Fruit fly (Drosophila melanogaster) whole organism, embryonic: Measurements from ENCODE around the gene dsx.

Experiments
- CG12659 ChIP-seq: fragments of 200-800 bp; sonication (Bioruptor generic); optimal IDR thresholded peaks from 3 replicates; lab custom pipeline; 2017; ENCODE audit warnings: mild to moderate bottlenecking, missing biosample characterization, missing genetic modification reagents, missing genetic modification characterization
- CG12744 ChIP-seq: fragments of 200-800 bp; sonication (Bioruptor generic); optimal IDR thresholded peaks from 2 replicates; lab custom pipeline; 2016; ENCODE audit warnings: missing biosample characterization, missing genetic modification characterization
- CG14860 ChIP-seq: fragments of 200-800 bp; sonication (Bioruptor generic); IDR thresholded peaks from 3 replicates; pipeline ENCODE4 v1.3.6; 2022; ENCODE audit warnings: missing biosample characterization, missing genetic modification characterization; ENCODE audit not compliant: partially characterized antibody
- CG17802 ChIP-seq: fragments of 200-800 bp; sonication (Bioruptor generic); optimal IDR thresholded peaks from 2 replicates; lab custom pipeline; 2018; ENCODE audit warnings: missing biosample characterization, mild to moderate bottlenecking, missing genetic modification characterization, moderate library complexity
- CG18619 ChIP-seq: fragments of 200-800 bp; sonication (Bioruptor generic); optimal IDR thresholded peaks from 3 replicates; lab custom pipeline; 2017; ENCODE audit warnings: missing biosample characterization, mild to moderate bottlenecking, missing genetic modification characterization
- CG2116 ChIP-seq: fragments of 200-800 bp; sonication (Bioruptor generic); optimal IDR thresholded peaks from 3 replicates; lab custom pipeline; 2018; ENCODE audit warnings: missing biosample characterization, mild to moderate bottlenecking, missing genetic modification characterization
- CG30403 ChIP-seq: fragments of 200-800 bp; sonication (Bioruptor generic); optimal IDR thresholded peaks from 3 replicates; lab custom pipeline; 2016; ENCODE audit warnings: missing biosample characterization, missing genetic modification characterization
- CG3163 ChIP-seq: fragments of 200-800 bp; sonication (Bioruptor generic); optimal IDR thresholded peaks from 3 replicates; lab custom pipeline; 2016; ENCODE audit warnings: missing biosample characterization, missing genetic modification characterization
- CG3281 ChIP-seq: fragments of 200-800 bp; sonication (Bioruptor generic); optimal IDR thresholded peaks from 3 replicates; lab custom pipeline; 2017; ENCODE audit warnings: missing biosample characterization, mild to moderate bottlenecking, missing genetic modification characterization
- CG33213 ChIP-seq: fragments of 200-800 bp; sonication (Bioruptor generic); optimal IDR thresholded peaks from 3 replicates; lab custom pipeline; 2016; ENCODE audit warnings: missing biosample characterization, missing genetic modification characterization
- CG6654 ChIP-seq: fragments of 200-800 bp; sonication (Bioruptor generic); optimal IDR thresholded peaks from 2 replicates; lab custom pipeline; 2017; ENCODE audit warnings: missing biosample characterization, mild to moderate bottlenecking, missing genetic modification characterization
- CG6765 ChIP-seq: fragments of 200-800 bp; sonication (Bioruptor generic); optimal IDR thresholded peaks from 3 replicates; lab custom pipeline; 2017; ENCODE audit warnings: missing biosample characterization, mild to moderate bottlenecking, missing genetic modification characterization
- CG6813 ChIP-seq: fragments of 200-800 bp; sonication (Bioruptor generic); optimal IDR thresholded peaks from 2 replicates; lab custom pipeline; 2017; ENCODE audit warnings: missing biosample characterization, missing genetic modification characterization, mild to moderate bottlenecking, moderate library complexity, missing genetic modification reagents
- CG7963 ChIP-seq: fragments of 200-800 bp; sonication (Bioruptor generic); IDR thresholded peaks from 3 replicates; pipeline ENCODE4 v1.3.6; 2022; ENCODE audit warnings: missing biosample characterization, missing genetic modification characterization; ENCODE audit not compliant: partially characterized antibody
- CrebB ChIP-seq: fragments of 200-800 bp; sonication (Bioruptor generic); optimal IDR thresholded peaks from 3 replicates; lab custom pipeline; 2018; ENCODE audit warnings: missing biosample characterization, mild to moderate bottlenecking, missing genetic modification characterization
- Dbx ChIP-seq: fragments of 200-800 bp; sonication (Bioruptor generic); IDR thresholded peaks from 3 replicates; pipeline ENCODE4 v1.3.6; 2022; ENCODE audit warnings: missing biosample characterization, missing genetic modification characterization
- Doc2 ChIP-seq: fragments of 200-800 bp; sonication (Bioruptor generic); IDR thresholded peaks from 2 replicates; pipeline ENCODE4 v1.3.6; 2022; ENCODE audit warnings: missing biosample characterization, missing genetic modification characterization
- Gug ChIP-seq: fragments of 200-800 bp; sonication (Bioruptor generic); IDR thresholded peaks from 4 replicates; pipeline ENCODE4 v1.3.6; 2022; ENCODE audit warnings: missing biosample characterization, missing genetic modification characterization
- HmgD ChIP-seq: fragments of 200-800 bp; sonication (Bioruptor generic); optimal IDR thresholded peaks from 3 replicates; lab custom pipeline; 2016; ENCODE audit warnings: missing biosample characterization, missing genetic modification characterization
- Hr3 ChIP-seq: fragments of 200-800 bp; sonication (Bioruptor generic); optimal IDR thresholded peaks from 3 replicates; lab custom pipeline; 2016; ENCODE audit warnings: missing biosample characterization, missing genetic modification characterization
- NC2α ChIP-seq: fragments of 200-800 bp; sonication (Bioruptor generic); optimal IDR thresholded peaks from 2 replicates; lab custom pipeline; 2016; ENCODE audit warnings: missing biosample characterization, missing genetic modification characterization
- Optix ChIP-seq: fragments of 200-800 bp; sonication (Bioruptor generic); IDR thresholded peaks from 3 replicates; pipeline ENCODE4 v1.3.6; 2022; ENCODE audit warnings: missing biosample characterization, missing genetic modification characterization
- Rfx ChIP-seq: fragments of 200-800 bp; sonication (Bioruptor generic); IDR thresholded peaks from 2 replicates; pipeline ENCODE4 v1.3.6; 2022; ENCODE audit warnings: missing biosample characterization, missing genetic modification characterization
- bbx ChIP-seq: fragments of 200-800 bp; sonication (Bioruptor generic); IDR thresholded peaks from 2 replicates; pipeline ENCODE4 v1.3.6; 2022; ENCODE audit warnings: missing biosample characterization, missing genetic modification characterization; ENCODE audit not compliant: partially characterized antibody
- eve ChIP-seq, 2 experiments: fragments of >200 bp; optimal IDR thresholded peaks; 2 replicates each; lab custom pipeline; 2017; ENCODE audit warnings: missing biosample characterization in 2 of 2, missing genetic modification characterization in 2 of 2
- gt ChIP-seq: fragments of 200-800 bp; sonication (Bioruptor generic); IDR thresholded peaks from 2 replicates; pipeline ENCODE4 v1.3.6; 2022; ENCODE audit warnings: missing biosample characterization, missing genetic modification characterization
- hkb ChIP-seq, 2 experiments: fragments of 200-800 bp in 1 of 2; fragments of >200 bp in 1 of 2; sonication (Bioruptor generic) in 1 of 2; IDR thresholded peaks in 1 of 2; optimal IDR thresholded peaks in 1 of 2; 2 replicates each; pipeline versions ENCODE4 v1.3.6 to Lab custom; 2017 to 2022; ENCODE audit warnings: missing biosample characterization in 1 of 2, missing genetic modification characterization in 1 of 2
- klu ChIP-seq: fragments of 200-800 bp; sonication (Bioruptor generic); IDR thresholded peaks from 2 replicates; pipeline ENCODE4 v1.3.6; 2022; ENCODE audit warnings: missing biosample characterization, missing genetic modification characterization
- kni ChIP-seq: fragments of 200-800 bp; sonication (Bioruptor generic); optimal IDR thresholded peaks from 3 replicates; lab custom pipeline; 2017; ENCODE audit warnings: mild to moderate bottlenecking, missing biosample characterization, missing genetic modification reagents, missing genetic modification characterization
- knrl ChIP-seq: fragments of 200-800 bp; sonication (Bioruptor generic); IDR thresholded peaks from 3 replicates; pipeline ENCODE4 v1.3.6; 2022; ENCODE audit warnings: missing biosample characterization, missing genetic modification characterization; ENCODE audit not compliant: partially characterized antibody
- lbe ChIP-seq: fragments of 200-800 bp; sonication (Bioruptor generic); optimal IDR thresholded peaks from 2 replicates; lab custom pipeline; 2016; ENCODE audit warnings: missing biosample characterization, mild to moderate bottlenecking, missing genetic modification characterization
- lilli ChIP-seq: fragments of 200-800 bp; sonication (Bioruptor generic); optimal IDR thresholded peaks from 3 replicates; lab custom pipeline; 2016; ENCODE audit warnings: missing biosample characterization, missing genetic modification characterization
- lmd ChIP-seq: fragments of 200-800 bp; sonication (Bioruptor generic); IDR thresholded peaks from 2 replicates; pipeline ENCODE4 v1.3.6; 2022; ENCODE audit warnings: missing biosample characterization, missing genetic modification characterization
- lola ChIP-seq, 3 experiments: fragments of >200 bp in 2 of 3; fragments of 200-800 bp in 1 of 3; sonication (Bioruptor generic) in 1 of 3; optimal IDR thresholded peaks; 2 replicates each; lab custom pipeline; 2017 to 2019; ENCODE audit warnings: missing biosample characterization in 3 of 3, missing genetic modification characterization in 3 of 3, mild to moderate bottlenecking in 1 of 3, moderate library complexity in 1 of 3
- luna ChIP-seq: fragments of 200-800 bp; sonication (Bioruptor generic); optimal IDR thresholded peaks from 2 replicates; lab custom pipeline; 2016; ENCODE audit warnings: missing biosample characterization, missing genetic modification characterization
- mam ChIP-seq: fragments of 200-800 bp; sonication (Bioruptor generic); optimal IDR thresholded peaks from 3 replicates; lab custom pipeline; 2016; ENCODE audit warnings: missing biosample characterization, missing genetic modification characterization
- mld ChIP-seq: fragments of 200-800 bp; sonication (Bioruptor generic); IDR thresholded peaks from 3 replicates; pipeline ENCODE4 v1.3.6; 2022; ENCODE audit warnings: missing biosample characterization, missing genetic modification characterization; ENCODE audit not compliant: partially characterized antibody
- otp ChIP-seq: fragments of 200-800 bp; sonication (Bioruptor generic); IDR thresholded peaks from 3 replicates; pipeline ENCODE4, ENCODE4 v1.3.6; 2022; ENCODE audit warnings: missing biosample characterization, missing genetic modification characterization
- pan ChIP-seq, 4 experiments: fragments of >200 bp in 3 of 4; fragments of 200-800 bp in 1 of 4; sonication (Bioruptor generic) in 1 of 4; optimal IDR thresholded peaks in 3 of 4; IDR thresholded peaks in 1 of 4; 2 replicates each; pipeline versions ENCODE4 v1.3.6 to Lab custom; 2017 to 2022; ENCODE audit warnings: missing biosample characterization in 2 of 4, missing genetic modification characterization in 2 of 4, mixed read lengths in 1 of 4
- prd ChIP-seq, 3 experiments: fragments of >200 bp in 2 of 3; fragments of 200-800 bp in 1 of 3; sonication (Bioruptor generic) in 1 of 3; optimal IDR thresholded peaks in 2 of 3; IDR thresholded peaks in 1 of 3; 2 replicates in 2 of 3; 3 replicates in 1 of 3; pipeline versions ENCODE4 v1.3.6 to Lab custom; 2017 to 2022; ENCODE audit warnings: missing biosample characterization in 1 of 3, missing genetic modification characterization in 1 of 3
- slou ChIP-seq: fragments of 200-800 bp; sonication (Bioruptor generic); optimal IDR thresholded peaks from 3 replicates; lab custom pipeline; 2016; ENCODE audit warnings: missing biosample characterization, missing genetic modification characterization
- sna ChIP-seq: fragments of 200-800 bp; sonication (Bioruptor generic); IDR thresholded peaks from 2 replicates; pipeline ENCODE4 v1.3.6; 2022; ENCODE audit warnings: missing biosample characterization, missing genetic modification characterization; ENCODE audit not compliant: partially characterized antibody
- sob ChIP-seq: fragments of 200-800 bp; sonication (Bioruptor generic); IDR thresholded peaks from 2 replicates; pipeline ENCODE4 v1.3.6; 2022; ENCODE audit warnings: missing biosample characterization, missing genetic modification characterization
- tll ChIP-seq, 2 experiments: fragments of 200-800 bp in 1 of 2; fragments of >200 bp in 1 of 2; sonication (Bioruptor generic) in 1 of 2; optimal IDR thresholded peaks; 2 replicates each; lab custom pipeline; 2017 to 2019; ENCODE audit warnings: missing biosample characterization in 2 of 2, missing genetic modification characterization in 2 of 2, mild to moderate bottlenecking in 1 of 2, moderate library complexity in 1 of 2
- usp ChIP-seq: fragments of >200 bp; optimal IDR thresholded peaks from 2 replicates; lab custom pipeline; 2017; ENCODE audit warnings: missing biosample characterization, missing genetic modification characterization
- vnd ChIP-seq: fragments of 200-800 bp; sonication (Bioruptor generic); IDR thresholded peaks from 3 replicates; pipeline ENCODE4 v1.3.6; 2022; ENCODE audit warnings: missing biosample characterization, missing genetic modification characterization; ENCODE audit not compliant: partially characterized antibody
- zen ChIP-seq: fragments of 200-800 bp; sonication (Bioruptor generic); optimal IDR thresholded peaks from 3 replicates; lab custom pipeline; 2018; ENCODE audit warnings: missing biosample characterization, mild to moderate bottlenecking, missing genetic modification characterization, moderate library complexity

The dsx gene

DNA sequence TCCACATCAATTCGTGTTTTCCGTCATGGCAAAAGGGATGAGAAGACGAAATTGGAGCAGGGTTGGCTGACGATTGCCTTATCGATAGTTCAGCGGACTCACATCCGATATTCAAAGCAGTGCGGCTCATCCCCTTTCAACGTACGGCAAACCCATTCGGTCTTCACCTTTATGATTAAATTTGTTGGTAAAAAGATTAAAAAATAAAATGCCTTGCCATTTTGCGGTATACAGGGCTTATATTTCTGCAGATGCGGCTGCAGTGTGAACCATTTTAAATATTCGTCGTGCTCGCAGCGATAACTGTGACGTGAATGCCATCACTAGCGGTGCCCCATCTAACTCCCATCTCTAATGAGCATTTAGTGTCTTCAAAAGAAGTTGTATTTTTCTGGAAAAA is 59.9 kb downstream of the dsx start, which contains the start of the genes Taf7 and EMC1 (continued):
- TF ChIP-seq Optix (GFP tag; lab: Robert Waterston, UW), result no peak
- TF ChIP-seq HmgD (GFP tag; lab: Kevin White, UChicago), result peak; percentile 78
- TF ChIP-seq prd (optimal IDR thresholded peaks at IDR 0.05; lab: Kevin White, UChicago), result no peak
- peak; percentile 38; the same call in 1 of the 3 replicates for TF ChIP-seq prd (GFP tag; IDR thresholded peaks at IDR 0.05; lab: Robert Waterston, UW)
- TF ChIP-seq CG3163, result peak; percentile 16
- TF ChIP-seq CG3281 (GFP tag; lab: Kevin White, UChicago), result no peak
- TF ChIP-seq Hr3 (GFP tag; lab: Kevin White, UChicago), result peak; percentile 92
- TF ChIP-seq lilli, result peak; percentile 55
- TF ChIP-seq pan (optimal IDR thresholded peaks at IDR 0.05; lab: Kevin White, UChicago), result no peak
- no peak for TF ChIP-seq pan (GFP tag; optimal IDR thresholded peaks at IDR 0.05 in 1 of 2, IDR thresholded peaks at IDR 0.05 in 1 of 2)
- peak; percentile 99 for TF ChIP-seq kni
- peak; percentile 87 for TF ChIP-seq CG17802 (tag; lab: Kevin White, UChicago)
- peak; percentile 47 for TF ChIP-seq zen (tag; lab: Kevin White, UChicago)
- 0 out of 3 replicates have a peak, but pooled peaks have one; percentile 30 for TF ChIP-seq Dbx (GFP tag; lab: Robert Waterston, UW)
- TF ChIP-seq hkb (optimal IDR thresholded peaks at IDR 0.05; lab: Kevin White, UChicago), result peak; percentile 77
- no peak for TF ChIP-seq hkb (GFP tag; IDR thresholded peaks at IDR 0.05; lab: Robert Waterston, UW)
- peak; percentile 81 for TF ChIP-seq CG7963 (GFP tag; lab: Robert Waterston, UW)
- no peak for TF ChIP-seq CG6654 (GFP tag; lab: Kevin White, UChicago)
- TF ChIP-seq sob (GFP tag; lab: Robert Waterston, UW), result 0 out of 2 replicates have a peak, but pooled peaks have one; percentile 25
- no peak for TF ChIP-seq eve (GFP tag; optimal IDR thresholded peaks at IDR 0.05; lab: Kevin White, UChicago)
- TF ChIP-seq slou (GFP tag; lab: Kevin White, UChicago), result peak; percentile 44
- TF ChIP-seq usp (GFP tag; lab: Kevin White, UChicago), result no peak
- TF ChIP-seq CrebB (tag; lab: Kevin White, UChicago), result no peak
- peak; percentile 72 for TF ChIP-seq mam (GFP tag; lab: Kevin White, UChicago)
- no peak for TF ChIP-seq CG6765 (GFP tag; lab: Kevin White, UChicago)
- TF ChIP-seq Doc2, result no peak
- TF ChIP-seq bbx, result peak; percentile 63
- TF ChIP-seq CG12659 (GFP tag; lab: Kevin White, UChicago), result peak; percentile 75
- TF ChIP-seq vnd, result peak; percentile 98
- peak; percentile 63 for TF ChIP-seq CG33213
- no peak for TF ChIP-seq CG12744 (GFP tag; lab: Kevin White, UChicago)
- TF ChIP-seq NC2α (GFP tag; lab: Kevin White, UChicago), result peak; percentile 25
- TF ChIP-seq CG6813, result no peak
- peak; percentile 28; the same call in 1 of the 4 replicates for TF ChIP-seq Gug (GFP tag; lab: Robert Waterston, UW)
- peak; percentile 42 for TF ChIP-seq lmd
- TF ChIP-seq CG18619 (GFP tag; lab: Kevin White, UChicago), result no peak
- peak in 1 of 3 experiments; percentile 65 for TF ChIP-seq lola (GFP tag; optimal IDR thresholded peaks at IDR 0.05; lab: Kevin White, UChicago)
- TF ChIP-seq CG14860 (GFP tag; lab: Robert Waterston, UW), result peak; percentile 96
- peak; percentile 100 for TF ChIP-seq knrl (GFP tag; lab: Robert Waterston, UW)
- no peak for TF ChIP-seq otp (GFP tag; lab: Robert Waterston, UW)
- peak; percentile 13 for TF ChIP-seq luna
- no peak for TF ChIP-seq gt (GFP tag; lab: Robert Waterston, UW)
- TF ChIP-seq CG30403 (GFP tag; lab: Kevin White, UChicago), result peak; percentile 68
- peak; percentile 48; the same call in 1 of the 2 replicates for TF ChIP-seq Rfx (GFP tag; lab: Robert Waterston, UW)
- TF ChIP-seq sna (GFP tag; lab: Robert Waterston, UW), result peak; percentile 92
- no peak for TF ChIP-seq lbe (GFP tag; lab: Kevin White, UChicago)
- 0 out of 2 replicates have a peak, but pooled peaks have one; percentile 21 for TF ChIP-seq klu (GFP tag; lab: Robert Waterston, UW)
- TF ChIP-seq mld, result peak; percentile 72; the same call in 2 of the 3 replicates
- TF ChIP-seq tll (GFP tag; optimal IDR thresholded peaks at IDR 0.05; lab: Kevin White, UChicago), result peak in 1 of 2 experiments; percentile 99
- TF ChIP-seq CG2116 (GFP tag; lab: Kevin White, UChicago), result peak; percentile 98
